Fruit fly (Drosophila melanogaster) whole organism, embryonic: ENCODE measurements around the gene ball.

ENCODE experiments used
- Adf1 ChIP-seq: fragments of 200-800 bp; sonication (Bioruptor generic); IDR thresholded peaks from 2 replicates; pipeline ENCODE4 v1.3.6; 2022; ENCODE audit warnings: missing biosample characterization, missing genetic modification characterization
- CG10147 ChIP-seq: fragments of 200-800 bp; sonication (Bioruptor generic); optimal IDR thresholded peaks from 2 replicates; lab custom pipeline; 2019; ENCODE audit warnings: missing biosample characterization, mild to moderate bottlenecking, missing genetic modification characterization, moderate library complexity
- CG10654 ChIP-seq: fragments of 200-800 bp; sonication (Bioruptor generic); optimal IDR thresholded peaks from 2 replicates; lab custom pipeline; 2016; ENCODE audit warnings: missing biosample characterization, missing genetic modification characterization
- CG11085 ChIP-seq: fragments of 200-800 bp; sonication (Bioruptor generic); IDR thresholded peaks from 2 replicates; pipeline ENCODE4 v1.3.6; 2022; ENCODE audit warnings: missing biosample characterization, missing genetic modification characterization
- CG11723 ChIP-seq: fragments of 200-800 bp; sonication (Bioruptor generic); optimal IDR thresholded peaks from 2 replicates; lab custom pipeline; 2017; ENCODE audit warnings: missing biosample characterization, mild to moderate bottlenecking, missing genetic modification characterization
- CG12219 ChIP-seq: fragments of 200-800 bp; sonication (Bioruptor generic); optimal IDR thresholded peaks from 3 replicates; lab custom pipeline; 2018; ENCODE audit warnings: missing biosample characterization, mild to moderate bottlenecking, missing genetic modification characterization
- CG13123 ChIP-seq: fragments of 200-800 bp; sonication (Bioruptor generic); optimal IDR thresholded peaks from 2 replicates; lab custom pipeline; 2016; ENCODE audit warnings: missing biosample characterization, missing genetic modification characterization
- CG15011 ChIP-seq: fragments of 200-800 bp; sonication (Bioruptor generic); optimal IDR thresholded peaks from 3 replicates; lab custom pipeline; 2018; ENCODE audit warnings: missing biosample characterization, mild to moderate bottlenecking, missing genetic modification characterization
- CG15601 ChIP-seq: fragments of 200-800 bp; sonication (Bioruptor generic); optimal IDR thresholded peaks from 3 replicates; lab custom pipeline; 2019; ENCODE audit warnings: missing biosample characterization, mild to moderate bottlenecking, missing genetic modification characterization, moderate library complexity
- CG1602 ChIP-seq: fragments of 200-800 bp; sonication (Bioruptor generic); optimal IDR thresholded peaks from 3 replicates; lab custom pipeline; 2016; ENCODE audit warnings: missing biosample characterization, missing genetic modification characterization
- CG30020 ChIP-seq: fragments of 200-800 bp; optimal IDR thresholded peaks from 2 replicates; lab custom pipeline; 2019; ENCODE audit warnings: missing biosample characterization, mild to moderate bottlenecking, missing genetic modification characterization, moderate library complexity
- CG3281 ChIP-seq: fragments of 200-800 bp; sonication (Bioruptor generic); optimal IDR thresholded peaks from 3 replicates; lab custom pipeline; 2017; ENCODE audit warnings: missing biosample characterization, mild to moderate bottlenecking, missing genetic modification characterization
- CG4404 ChIP-seq: fragments of 200-800 bp; sonication (Bioruptor generic); IDR thresholded peaks from 2 replicates; pipeline ENCODE4 v1.3.6; 2022; ENCODE audit warnings: missing biosample characterization, missing genetic modification characterization
- CG5245 ChIP-seq: fragments of 200-800 bp; sonication (Bioruptor generic); optimal IDR thresholded peaks from 3 replicates; lab custom pipeline; 2016; ENCODE audit warnings: missing biosample characterization, missing genetic modification characterization
- CG6689 ChIP-seq: fragments of 200-800 bp; sonication (Bioruptor generic); IDR thresholded peaks from 2 replicates; pipeline ENCODE4 v1.3.6; 2022; ENCODE audit warnings: missing biosample characterization, missing genetic modification characterization
- CG6854 ChIP-seq: fragments of 200-800 bp; sonication (Bioruptor generic); optimal IDR thresholded peaks from 3 replicates; lab custom pipeline; 2017; ENCODE audit warnings: missing biosample characterization, mild to moderate bottlenecking, missing genetic modification characterization
- CG9609 ChIP-seq: fragments of 200-800 bp; sonication (Bioruptor generic); optimal IDR thresholded peaks from 3 replicates; lab custom pipeline; 2016; ENCODE audit warnings: missing biosample characterization, missing genetic modification characterization
- CG9727 ChIP-seq: fragments of 200-800 bp; sonication (Bioruptor generic); optimal IDR thresholded peaks from 3 replicates; lab custom pipeline; 2017; ENCODE audit warnings: missing biosample characterization, mild to moderate bottlenecking, missing genetic modification characterization
- CG9817 ChIP-seq: fragments of 200-800 bp; sonication (Bioruptor generic); optimal IDR thresholded peaks from 2 replicates; lab custom pipeline; 2018; ENCODE audit warnings: missing biosample characterization, mild to moderate bottlenecking, missing genetic modification characterization, moderate library complexity
- Dad ChIP-seq: fragments of 200-800 bp; sonication (Bioruptor generic); optimal IDR thresholded peaks from 3 replicates; lab custom pipeline; 2016; ENCODE audit warnings: missing biosample characterization, missing genetic modification characterization
- Fer1 ChIP-seq: fragments of 200-800 bp; sonication (Bioruptor generic); optimal IDR thresholded peaks from 2 replicates; lab custom pipeline; 2017; ENCODE audit warnings: missing biosample characterization, mild to moderate bottlenecking, missing genetic modification characterization
- Hmx ChIP-seq: fragments of 200-800 bp; sonication (Bioruptor generic); optimal IDR thresholded peaks from 2 replicates; lab custom pipeline; 2016; ENCODE audit warnings: missing biosample characterization, missing genetic modification characterization
- Hr39 ChIP-seq: fragments of >200 bp; optimal IDR thresholded peaks from 2 replicates; lab custom pipeline; 2017
- Lhr ChIP-seq: fragments of 200-800 bp; sonication (Bioruptor generic); optimal IDR thresholded peaks from 3 replicates; lab custom pipeline; 2017; ENCODE audit warnings: mild to moderate bottlenecking, missing biosample characterization, missing genetic modification reagents, missing genetic modification characterization
- Mad ChIP-seq: fragments of 200-800 bp; sonication (Bioruptor generic); optimal IDR thresholded peaks from 2 replicates; lab custom pipeline; 2016; ENCODE audit warnings: missing biosample characterization, missing genetic modification characterization
- Mrtf ChIP-seq: fragments of 200-800 bp; sonication (Bioruptor generic); IDR thresholded peaks from 3 replicates; pipeline ENCODE4 v1.3.6; 2022; ENCODE audit warnings: missing biosample characterization, missing genetic modification characterization
- Oli ChIP-seq: fragments of 200-800 bp; sonication (Bioruptor generic); optimal IDR thresholded peaks from 2 replicates; lab custom pipeline; 2018; ENCODE audit warnings: missing biosample characterization, mild to moderate bottlenecking, missing genetic modification characterization, moderate library complexity
- Rx ChIP-seq: fragments of 200-800 bp; sonication (Bioruptor generic); IDR thresholded peaks from 2 replicates; pipeline ENCODE4 v1.3.6; 2022; ENCODE audit warnings: missing biosample characterization, missing genetic modification characterization
- al ChIP-seq: fragments of 200-800 bp; sonication (Bioruptor generic); IDR thresholded peaks from 2 replicates; pipeline ENCODE4 v1.3.6; 2022; ENCODE audit warnings: missing biosample characterization, missing genetic modification characterization
- amos ChIP-seq: fragments of 200-800 bp; sonication (Bioruptor generic); IDR thresholded peaks from 2 replicates; pipeline ENCODE4 v1.3.6; 2022; ENCODE audit warnings: missing biosample characterization, missing genetic modification characterization; ENCODE audit not compliant: partially characterized antibody
- ato ChIP-seq: fragments of 200-800 bp; sonication (Bioruptor generic); IDR thresholded peaks from 2 replicates; pipeline ENCODE4 v1.3.6; 2022; ENCODE audit warnings: missing biosample characterization, missing genetic modification characterization; ENCODE audit not compliant: partially characterized antibody
- bigmax ChIP-seq: fragments of 200-800 bp; sonication (Bioruptor generic); optimal IDR thresholded peaks from 2 replicates; lab custom pipeline; 2018; ENCODE audit warnings: missing biosample characterization, mild to moderate bottlenecking, missing genetic modification characterization
- cas ChIP-seq: fragments of 200-800 bp; sonication (Bioruptor generic); IDR thresholded peaks from 2 replicates; pipeline ENCODE4 v1.3.6; 2022; ENCODE audit warnings: missing biosample characterization, missing genetic modification characterization
- cg ChIP-seq: fragments of 200-800 bp; sonication (Bioruptor generic); optimal IDR thresholded peaks from 3 replicates; lab custom pipeline; 2019; ENCODE audit warnings: missing biosample characterization, mild to moderate bottlenecking, missing genetic modification characterization, moderate library complexity
- chn ChIP-seq: fragments of 200-800 bp; sonication (Bioruptor generic); optimal IDR thresholded peaks from 2 replicates; lab custom pipeline; 2016; ENCODE audit warnings: missing biosample characterization, missing genetic modification characterization
- dmrt11E ChIP-seq: fragments of 200-800 bp; sonication (Bioruptor generic); optimal IDR thresholded peaks from 3 replicates; lab custom pipeline; 2018; ENCODE audit warnings: missing biosample characterization, mild to moderate bottlenecking, missing genetic modification characterization, moderate library complexity
- dmrt99B ChIP-seq: fragments of 200-800 bp; sonication (Bioruptor generic); optimal IDR thresholded peaks from 2 replicates; lab custom pipeline; 2018; ENCODE audit warnings: missing biosample characterization, mild to moderate bottlenecking, missing genetic modification characterization, moderate library complexity
- eyg ChIP-seq: fragments of 200-800 bp; sonication (Bioruptor generic); optimal IDR thresholded peaks from 3 replicates; lab custom pipeline; 2016; ENCODE audit warnings: missing biosample characterization, missing genetic modification characterization
- h ChIP-seq: fragments of >200 bp; optimal IDR thresholded peaks from 2 replicates; lab custom pipeline; 2017
- lbe ChIP-seq: fragments of 200-800 bp; sonication (Bioruptor generic); optimal IDR thresholded peaks from 2 replicates; lab custom pipeline; 2016; ENCODE audit warnings: missing biosample characterization, mild to moderate bottlenecking, missing genetic modification characterization
- org-1 ChIP-seq: fragments of 200-800 bp; sonication (Bioruptor generic); optimal IDR thresholded peaks from 2 replicates; lab custom pipeline; 2017; ENCODE audit warnings: missing biosample characterization, missing genetic modification characterization
- pzg ChIP-seq: fragments of 200-800 bp; sonication (Bioruptor generic); optimal IDR thresholded peaks from 3 replicates; lab custom pipeline; 2018; ENCODE audit warnings: missing biosample characterization, mild to moderate bottlenecking, missing genetic modification characterization, moderate library complexity
- schlank ChIP-seq: fragments of 200-800 bp; sonication (Bioruptor generic); optimal IDR thresholded peaks from 2 replicates; lab custom pipeline; 2018; ENCODE audit warnings: missing biosample characterization, mild to moderate bottlenecking, missing genetic modification characterization
- sens-2 ChIP-seq: fragments of 200-800 bp; sonication (Bioruptor generic); IDR thresholded peaks from 2 replicates; pipeline ENCODE4 v1.3.6; 2022; ENCODE audit warnings: missing biosample characterization, missing genetic modification characterization
- seq ChIP-seq: fragments of 200-800 bp; sonication (Bioruptor generic); IDR thresholded peaks from 2 replicates; pipeline ENCODE4 v1.3.6; 2022; ENCODE audit warnings: missing biosample characterization, missing genetic modification characterization
- shn ChIP-seq: fragments of 200-800 bp; sonication (Bioruptor generic); optimal IDR thresholded peaks from 3 replicates; lab custom pipeline; 2016; ENCODE audit warnings: missing biosample characterization, missing genetic modification characterization
- sim ChIP-seq: fragments of 200-800 bp; sonication (Bioruptor generic); IDR thresholded peaks from 2 replicates; pipeline ENCODE4 v1.3.6; 2022; ENCODE audit warnings: missing biosample characterization, missing genetic modification characterization
- sima ChIP-seq: fragments of 200-800 bp; sonication (Bioruptor generic); optimal IDR thresholded peaks from 2 replicates; lab custom pipeline; 2016; ENCODE audit warnings: missing biosample characterization, missing genetic modification characterization
- sug ChIP-seq: fragments of 200-800 bp; optimal IDR thresholded peaks from 2 replicates; lab custom pipeline; 2019; ENCODE audit warnings: missing biosample characterization, mild to moderate bottlenecking, missing genetic modification characterization, moderate library complexity
- tup ChIP-seq: fragments of 200-800 bp; sonication (Bioruptor generic); optimal IDR thresholded peaks from 2 replicates; lab custom pipeline; 2016; ENCODE audit warnings: missing biosample characterization, mild to moderate bottlenecking, missing genetic modification characterization, moderate library complexity
- tx ChIP-seq: fragments of 200-800 bp; sonication (Bioruptor generic); optimal IDR thresholded peaks from 2 replicates; lab custom pipeline; 2016; ENCODE audit warnings: missing biosample characterization, missing genetic modification characterization
- zen2 ChIP-seq: fragments of 200-800 bp; sonication (Bioruptor generic); IDR thresholded peaks from 3 replicates; pipeline ENCODE4 v1.3.6; 2022; ENCODE audit warnings: missing biosample characterization, missing genetic modification characterization; ENCODE audit not compliant: partially characterized antibody

ball gene

DNA sequence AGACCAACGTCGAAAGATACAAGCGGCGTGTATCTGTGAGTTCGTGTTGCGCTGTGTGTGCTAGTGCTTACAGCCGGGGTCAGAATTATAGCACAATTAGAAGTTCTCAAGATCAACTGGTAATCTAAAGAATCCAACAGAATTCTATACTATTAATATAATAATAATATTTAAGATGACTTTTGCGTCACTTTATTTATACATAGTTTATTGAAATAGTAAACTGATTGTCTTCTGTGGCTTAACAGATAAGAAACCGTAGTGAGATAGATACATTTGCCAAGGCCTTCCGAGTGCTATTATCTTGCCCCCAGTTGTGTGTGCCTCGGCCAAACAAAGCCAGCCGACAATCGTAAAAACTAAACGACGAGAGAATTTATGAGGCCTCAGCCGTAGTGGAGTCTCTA, 19.7 kb upstream of the ball start (continued):
- TF ChIP-seq CG30020 (peak; percentile 31), h (lab: Kevin White, UChicago) (no peak), CG10147 (GFP tag; lab: Kevin White, UChicago) (peak; percentile 47), Dad (no peak), Hmx (GFP tag; lab: Kevin White, UChicago) (no peak), CG6689 (peak; percentile 70; the same call in 1 of the 2 replicates), CG1602 (peak; percentile 41), cg (peak; percentile 26), dmrt11E (peak; percentile 88), amos (GFP tag; lab: Robert Waterston, UW) (no peak), eyg (GFP tag; lab: Kevin White, UChicago) (no peak), CG3281 (GFP tag; lab: Kevin White, UChicago) (peak; percentile 58), CG9609 (no peak), CG9727 (GFP tag; lab: Kevin White, UChicago) (peak; percentile 80), Lhr (peak; percentile 32), tx (no peak), chn (GFP tag; lab: Kevin White, UChicago) (peak; percentile 36), CG10654 (GFP tag; lab: Kevin White, UChicago) (peak; percentile 18), Mad (GFP tag; lab: Kevin White, UChicago) (no peak), sens-2 (GFP tag; lab: Robert Waterston, UW) (no peak), CG11085 (GFP tag; lab: Robert Waterston, UW) (no peak), shn (GFP tag; lab: Kevin White, UChicago) (no peak), CG5245 (no peak), schlank (tag; lab: Kevin White, UChicago) (no peak), cas (GFP tag; lab: Robert Waterston, UW) (no peak), org-1 (peak; percentile 64), CG15011 (GFP tag; lab: Kevin White, UChicago) (no peak), zen2 (GFP tag; lab: Robert Waterston, UW) (no peak), pzg (GFP tag; lab: Kevin White, UChicago) (no peak), CG12219 (GFP tag; lab: Kevin White, UChicago) (peak; percentile 58), al (GFP tag; lab: Robert Waterston, UW) (no peak; the same call in 1 of the 2 replicates), Mrtf (GFP tag; lab: Robert Waterston, UW) (0 out of 3 replicates have a peak, but pooled peaks have one; percentile 17), bigmax (GFP tag; lab: Kevin White, UChicago) (no peak), Adf1 (GFP tag; lab: Robert Waterston, UW) (no peak), sim (0 out of 2 replicates have a peak, but pooled peaks have one; percentile 48), tup (GFP tag; lab: Kevin White, UChicago) (peak; percentile 11), Rx (no peak; the same call in 1 of the 2 replicates), seq (GFP tag; lab: Robert Waterston, UW) (no peak), dmrt99B (peak; percentile 67), CG11723 (GFP tag; lab: Kevin White, UChicago) (peak; percentile 47), sima (no peak), sug (tag; lab: Kevin White, UChicago) (peak; percentile 65), ato (GFP tag; lab: Robert Waterston, UW) (no peak), CG6854 (GFP tag; lab: Kevin White, UChicago) (peak; percentile 23), CG15601 (tag; lab: Kevin White, UChicago) (peak; percentile 83), Hr39 (lab: Kevin White, UChicago) (no peak), Oli (tag; lab: Kevin White, UChicago) (peak; percentile 76), Fer1 (GFP tag; lab: Kevin White, UChicago) (peak; percentile 66), CG4404 (GFP tag; lab: Robert Waterston, UW) (peak; percentile 77), CG9817 (tag; lab: Kevin White, UChicago) (peak; percentile 52), lbe (no peak), CG13123 (GFP tag; lab: Kevin White, UChicago) (no peak)
